Worm (Caenorhabditis elegans): ENCODE data around the gene rnst-2.

The rnst-2 gene

DNA sequence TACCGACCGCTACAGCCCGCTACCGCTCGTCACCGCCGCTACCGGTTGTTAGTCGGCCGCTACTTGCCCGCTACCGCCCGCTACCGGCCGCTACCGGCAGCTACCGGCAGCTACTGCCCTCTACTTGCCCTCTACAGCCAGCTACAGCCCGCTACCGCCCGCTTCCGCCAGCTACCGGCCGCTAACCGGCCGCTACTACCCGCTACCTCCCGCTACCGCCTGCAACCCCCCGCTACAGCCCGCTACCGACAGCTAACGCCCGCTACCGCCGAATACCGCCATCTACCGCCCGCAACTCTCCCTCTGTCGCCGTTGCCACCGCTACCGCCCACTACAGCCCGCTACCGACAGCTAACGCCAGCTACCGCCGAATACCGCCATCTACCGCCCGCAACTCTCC is 39.9 kb upstream of the rnst-2 start (continued):
- TF ChIP-seq snpc-4 (GFP tag; optimal IDR thresholded peaks at IDR 0.05), result no peak
- no peak for TF ChIP-seq snpc-4 (tag; optimal IDR thresholded peaks at IDR 0.05)
- TF ChIP-seq lin-40 (tag; optimal IDR thresholded peaks at IDR 0.05), result no peak
- peak; percentile 96 for TF ChIP-seq egrh-3 (GFP tag; IDR thresholded peaks at IDR 0.05)
- no peak for TF ChIP-seq sptf-2 (GFP tag; optimal IDR thresholded peaks at IDR 0.05)
- no peak for TF ChIP-seq ceh-40 (GFP tag; IDR thresholded peaks at IDR 0.05)

DNA sequence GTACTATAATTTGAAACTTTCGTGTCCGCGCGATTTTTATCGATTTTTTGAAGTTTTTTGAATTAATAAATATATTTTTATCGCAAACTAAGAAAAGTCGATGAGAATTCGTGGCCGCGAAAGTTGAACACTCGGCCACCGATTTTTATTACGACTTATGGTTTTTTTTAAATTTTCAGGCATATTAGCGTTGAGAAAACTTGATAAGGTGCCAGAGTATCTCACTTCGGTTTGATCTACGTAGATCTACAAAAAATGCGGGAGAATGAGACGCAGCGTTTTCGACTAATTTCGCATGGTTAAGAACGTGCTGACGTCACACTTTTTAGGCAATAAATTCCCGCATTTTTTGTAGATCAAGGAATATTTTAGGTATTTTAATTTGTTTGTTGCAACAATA is 38.0 kb upstream of the rnst-2 start, which contains the start of gene pei-2:
pei-2 (minus strand) TSS at position 101 of the 400 bp plus-strand sequence.
- no peak for TF ChIP-seq tlf-1 (GFP tag; optimal IDR thresholded peaks at IDR 0.05)
- TF ChIP-seq T26A5.8 (tag; optimal IDR thresholded peaks at IDR 0.05), result no peak
- no peak for TF ChIP-seq dpl-1 (GFP tag; optimal IDR thresholded peaks at IDR 0.05)
- TF ChIP-seq tbp1 (GFP tag; optimal IDR thresholded peaks at IDR 0.05), result no peak
- no peak for TF ChIP-seq sea-2 (GFP tag; IDR thresholded peaks at IDR 0.05)
- no peak for TF ChIP-seq nhr-27 (tag; optimal IDR thresholded peaks at IDR 0.05)
- TF ChIP-seq hlh-26 (GFP tag; conservative IDR thresholded peaks at IDR 0.05), result no peak
- no peak for TF ChIP-seq hsf-1 (GFP tag; IDR thresholded peaks at IDR 0.05)
- no peak for TF ChIP-seq attf-6 (GFP tag; IDR thresholded peaks at IDR 0.05)
- no peak for TF ChIP-seq madf-8 (GFP tag; conservative IDR thresholded peaks at IDR 0.05)
- no peak for TF ChIP-seq C17E4.6 (GFP tag; IDR thresholded peaks at IDR 0.05)
- no peak for TF ChIP-seq madf-3 (GFP tag; IDR thresholded peaks at IDR 0.05)
- no peak for TF ChIP-seq ceh-40 (GFP tag; IDR thresholded peaks at IDR 0.05)
- no peak for TF ChIP-seq let-607 (tag; optimal IDR thresholded peaks at IDR 0.05)

DNA sequence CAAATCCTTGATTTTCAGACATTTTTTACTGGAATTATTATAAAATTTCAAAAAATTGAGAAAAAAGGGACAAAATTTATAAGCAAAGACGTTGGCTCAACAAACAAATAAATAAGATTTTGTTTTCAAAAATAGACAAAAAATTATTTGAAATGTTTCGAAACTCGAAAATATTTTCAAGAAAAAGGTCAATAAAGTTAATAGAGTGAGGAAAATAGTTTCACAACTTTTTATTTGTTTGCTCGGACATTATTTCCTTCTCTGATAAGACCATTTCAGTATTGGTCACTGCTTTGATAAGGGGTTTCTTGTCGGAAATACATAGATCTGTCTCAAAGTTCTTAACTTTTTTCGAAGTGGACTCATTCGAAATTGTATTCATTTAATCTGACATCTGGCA is 34.4 kb upstream of the rnst-2 start, which contains the start of gene R09A1.3:
R09A1.3 (minus strand) TSS at position 31 of the 400 bp plus-strand sequence.
- TF ChIP-seq snpc-4 (GFP tag; optimal IDR thresholded peaks at IDR 0.05) (no peak), snpc-4 (tag; optimal IDR thresholded peaks at IDR 0.05) (no peak), nhr-80 (tag; optimal IDR thresholded peaks at IDR 0.05) (peak; percentile 7)

DNA sequence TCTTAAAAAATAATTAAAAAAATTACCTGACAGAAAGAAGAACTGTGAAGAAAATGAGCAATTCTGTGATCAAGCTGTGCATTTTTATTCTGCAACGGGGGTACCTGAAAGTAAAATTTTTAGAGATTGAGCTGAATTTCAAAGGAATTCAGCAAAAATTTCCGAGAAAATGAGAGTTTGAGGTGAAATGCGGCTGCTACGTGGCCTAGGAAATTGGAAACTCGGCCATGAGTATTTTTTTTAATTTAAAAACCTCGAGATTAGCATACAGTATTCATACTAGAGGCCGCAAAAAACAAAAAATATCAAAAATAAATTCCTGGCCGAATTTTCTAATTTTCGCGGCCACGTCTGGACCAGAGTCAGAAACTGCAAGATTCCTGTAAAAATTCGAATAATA is 28.1 kb upstream of the rnst-2 start, which contains the start of gene flp-34:
flp-34 (minus strand) TSS at position 101 of the 400 bp plus-strand sequence.
- TF ChIP-seq snpc-1.1 (tag; optimal IDR thresholded peaks at IDR 0.05; ENCODE audit: insufficient read depth) (no peak), hmg-20 (GFP tag; IDR thresholded peaks at IDR 0.05) (no peak), mel-28 (tag; optimal IDR thresholded peaks at IDR 0.05; ENCODE audit: borderline replicate concordance) (no peak), mcd-1 (GFP tag; IDR thresholded peaks at IDR 0.05) (no peak), ceh-40 (GFP tag; IDR thresholded peaks at IDR 0.05) (no peak), T26A5.8 (tag; optimal IDR thresholded peaks at IDR 0.05) (no peak), lin-40 (tag; optimal IDR thresholded peaks at IDR 0.05) (no peak), attf-3 (GFP tag; conservative IDR thresholded peaks at IDR 0.05) (no peak), attf-5 (GFP tag; optimal IDR thresholded peaks at IDR 0.05) (no peak), lin-26 (GFP tag; IDR thresholded peaks at IDR 0.05) (no peak), madf-3 (GFP tag; IDR thresholded peaks at IDR 0.05) (no peak), Y53F4B.3 (GFP tag; IDR thresholded peaks at IDR 0.05) (no peak), aptf-3 (GFP tag; IDR thresholded peaks at IDR 0.05) (no peak), nhr-120 (GFP tag; IDR thresholded peaks at IDR 0.05) (no peak), F49E8.2 (tag; optimal IDR thresholded peaks at IDR 0.05; ENCODE audit: insufficient read depth) (no peak), mes-4 (tag; optimal IDR thresholded peaks at IDR 0.05) (no peak)

DNA sequence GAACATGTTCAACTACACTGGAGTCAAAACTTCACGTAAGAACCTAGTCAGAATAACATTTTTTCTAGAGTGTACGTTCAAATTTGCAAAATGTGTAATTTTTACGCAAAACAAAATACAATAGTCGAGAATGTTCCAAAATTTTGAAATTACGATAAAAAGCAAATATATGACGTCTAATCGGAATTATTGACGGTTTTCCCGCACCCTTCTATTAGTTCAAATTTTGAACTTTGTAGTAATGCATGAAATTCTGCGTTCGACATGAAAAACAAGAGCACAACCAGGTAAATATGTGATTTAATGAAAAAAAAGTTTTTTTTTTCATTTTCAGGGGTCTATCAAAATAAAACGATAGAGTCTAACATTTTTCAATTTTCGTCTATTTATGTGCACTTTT is 23.3 kb upstream of the rnst-2 start:
- TF ChIP-seq C06A6.2 (GFP tag; conservative IDR thresholded peaks at IDR 0.05) (no peak), madf-10 (tag; optimal IDR thresholded peaks at IDR 0.05) (no peak), ets-4 (GFP tag; optimal IDR thresholded peaks at IDR 0.05) (no peak), let-607 (tag; optimal IDR thresholded peaks at IDR 0.05) (no peak), lin-26 (GFP tag; IDR thresholded peaks at IDR 0.05) (no peak), K11D2.4 (GFP tag; IDR thresholded peaks at IDR 0.05) (no peak), ceh-100 (GFP tag; IDR thresholded peaks at IDR 0.05) (no peak), hmg-20 (GFP tag; IDR thresholded peaks at IDR 0.05) (no peak), cebp-2 (GFP tag; IDR thresholded peaks at IDR 0.05) (no peak), cebp-1 (GFP tag; IDR thresholded peaks at IDR 0.05) (no peak), cebp-1 (tag; optimal IDR thresholded peaks at IDR 0.05) (no peak), ceh-79 (tag; optimal IDR thresholded peaks at IDR 0.05) (no peak), unc-62 (GFP tag; optimal IDR thresholded peaks at IDR 0.05) (no peak), B0261.1 (tag; optimal IDR thresholded peaks at IDR 0.05) (no peak), hlh-12 (tag; optimal IDR thresholded peaks at IDR 0.05) (no peak)

All from whole organism, young adult.